Worm (Caenorhabditis elegans) whole organism, midembryonic: Measurements from ENCODE around the gene C50B6.1.

Source experiments
- T22C8.4 ChIP-seq: fragments of 200-800 bp; sonication (Bioruptor generic); IDR thresholded peaks from 2 replicates; pipeline ENCODE4 v1.3.6; 2022; ENCODE audit warnings: missing genetic modification characterization, missing compliant biosample characterization
- cog-1 ChIP-seq: sonication (generic microtip); optimal IDR thresholded peaks from 2 replicates; lab custom pipeline; 2016; ENCODE audit warnings: missing genetic modification characterization, missing compliant biosample characterization
- flt-1 ChIP-seq: fragments of 200-800 bp; sonication (Bioruptor generic); IDR thresholded peaks from 2 replicates; pipeline ENCODE4 v1.3.6; 2022; ENCODE audit warnings: missing genetic modification characterization, missing compliant biosample characterization
- klf-2 ChIP-seq: fragments of 200-800 bp; sonication (Bioruptor generic); conservative IDR thresholded peaks from 2 replicates; pipeline ENCODE4 v1.3.6; 2022; ENCODE audit warnings: missing genetic modification reagents, missing genetic modification characterization, missing compliant biosample characterization
- med-1 ChIP-seq: sonication (generic microtip); optimal IDR thresholded peaks from 2 replicates; lab custom pipeline; 2017; ENCODE audit warnings: missing genetic modification characterization, mild to moderate bottlenecking, missing compliant biosample characterization, antibody characterized with exemption, missing genetic modification reagents; ENCODE audit not compliant: insufficient read depth
- ref-1 ChIP-seq: fragments of 200-800 bp; sonication (Bioruptor generic); conservative IDR thresholded peaks from 2 replicates; pipeline ENCODE4 v1.3.6; 2022; ENCODE audit warnings: missing genetic modification reagents, missing genetic modification characterization, missing compliant biosample characterization
- tab-1 ChIP-seq: fragments of 200-800 bp; sonication (Bioruptor generic); IDR thresholded peaks from 2 replicates; pipeline ENCODE4 v1.3.6; 2022; ENCODE audit warnings: missing genetic modification characterization, missing compliant biosample characterization
- ztf-23 ChIP-seq: fragments of 200-800 bp; sonication (Bioruptor generic); IDR thresholded peaks from 2 replicates; pipeline ENCODE4 v1.3.6; 2022; ENCODE audit warnings: missing genetic modification reagents, missing genetic modification characterization, missing compliant biosample characterization
- ztf-29 ChIP-seq: fragments of 200-800 bp; sonication (Bioruptor generic); IDR thresholded peaks from 2 replicates; pipeline ENCODE4 v1.3.6; 2022; ENCODE audit warnings: missing genetic modification reagents, missing genetic modification characterization, missing compliant biosample characterization

DNA sequence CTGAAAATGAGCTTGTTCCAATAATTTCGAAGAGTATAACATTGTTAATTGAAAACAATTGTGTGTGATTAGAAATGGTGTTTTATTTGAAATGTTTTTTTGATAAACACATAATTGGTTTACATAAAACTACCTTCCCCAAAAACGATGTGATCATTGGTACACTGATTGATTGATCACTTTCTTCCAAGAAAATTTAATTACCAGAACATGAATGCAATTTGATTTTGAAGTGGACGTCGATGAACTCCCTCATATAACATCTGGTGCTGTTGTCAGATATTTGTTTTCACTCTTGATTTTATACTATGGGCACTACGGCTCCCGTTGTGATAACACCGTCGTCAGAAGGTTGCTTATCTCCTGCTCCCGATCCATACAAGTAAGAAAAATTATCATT, 12.0 kb downstream of the C50B6.1 start, which contains the start of gene srh-15:
- TF ChIP-seq ref-1 (no peak), ztf-23 (GFP tag; lab: Robert Waterston, UW) (no peak), flt-1 (GFP tag; lab: Robert Waterston, UW) (no peak), klf-2 (no peak), med-1 (no peak), ztf-29 (GFP tag; lab: Robert Waterston, UW) (no peak), T22C8.4 (GFP tag; lab: Robert Waterston, UW) (no peak), tab-1 (no peak), cog-1 (tag; lab: Kevin White, UChicago) (no peak)
